Worm (Caenorhabditis elegans): Measurements from ENCODE around the gene athp-3.
A peak's percentile ranks its signal among the peaks of the same experiment; 100 is the strongest.

Gene athp-3

ce11 chrIV:17088849-17089248, 40.7 kb upstream of the athp-3 start, which contains the start of gene Y116A8C.43 (continued):
- TF ChIP-seq rpc-1 (optimal IDR thresholded peaks at IDR 0.05) (no peak), rpc-1 (tag; optimal IDR thresholded peaks at IDR 0.05) (no peak), athp-1 (tag; optimal IDR thresholded peaks at IDR 0.05) (peak; percentile 63), pha-4 (tag; optimal IDR thresholded peaks at IDR 0.05) (no peak), B0019.2 (GFP tag; conservative IDR thresholded peaks at IDR 0.05) (no peak), ceh-100 (GFP tag; IDR thresholded peaks at IDR 0.05) (peak; percentile 26), xnd-1 (tag; optimal IDR thresholded peaks at IDR 0.05) (no peak), F39B2.1 (GFP tag; IDR thresholded peaks at IDR 0.05) (no peak), ztf-25 (GFP tag; IDR thresholded peaks at IDR 0.05) (0 out of 2 replicates have a peak, but pooled peaks have one; percentile 10), F10E7.11 (tag; optimal IDR thresholded peaks at IDR 0.05) (peak; percentile 5), lsy-27 (tag; optimal IDR thresholded peaks at IDR 0.05; ENCODE audit: borderline replicate concordance, insufficient read depth) (no peak), ztf-18 (tag; optimal IDR thresholded peaks at IDR 0.05) (peak; percentile 26), cebp-1 (GFP tag; IDR thresholded peaks at IDR 0.05) (no peak), cebp-1 (tag; optimal IDR thresholded peaks at IDR 0.05) (peak; percentile 12), F52B5.7 (tag; optimal IDR thresholded peaks at IDR 0.05) (peak; percentile 39), nfyb-1 (GFP tag; IDR thresholded peaks at IDR 0.05) (0 out of 2 replicates have a peak, but pooled peaks have one; percentile 29), Y56A3A.18 (GFP tag; IDR thresholded peaks at IDR 0.05) (0 out of 2 replicates have a peak, but pooled peaks have one; percentile 53), hmg-20 (GFP tag; IDR thresholded peaks at IDR 0.05) (no peak), Y79H2A.3 (GFP tag; conservative IDR thresholded peaks at IDR 0.05) (no peak), hlh-26 (GFP tag; conservative IDR thresholded peaks at IDR 0.05) (0 out of 2 replicates have a peak, but pooled peaks have one; percentile 29), F22D6.2 (tag; optimal IDR thresholded peaks at IDR 0.05) (no peak), attf-5 (GFP tag; optimal IDR thresholded peaks at IDR 0.05) (peak; percentile 18)

ce11 chrIV:17087384-17088099, 39.4 kb upstream of the athp-3 start, which contains the start of the genes snx-13 and snr-1:
Gene snx-13 (minus strand): TSS chrIV:17087438.
Gene snr-1 (plus strand): TSS chrIV:17088049.
- TF ChIP-seq ztf-28 (GFP tag; IDR thresholded peaks at IDR 0.05) (peak; percentile 91; the same call in 1 of the 2 replicates), mes-4 (tag; optimal IDR thresholded peaks at IDR 0.05) (no peak), egl-44 (GFP tag; IDR thresholded peaks at IDR 0.05) (no peak), Y67H2A.10 (GFP tag; conservative IDR thresholded peaks at IDR 0.05) (no peak), pha-4 (tag; optimal IDR thresholded peaks at IDR 0.05) (no peak), ztf-22 (GFP tag; optimal IDR thresholded peaks at IDR 0.05) (no peak), let-607 (tag; optimal IDR thresholded peaks at IDR 0.05) (peak in 1 of 2 experiments; percentile 59), attf-6 (GFP tag; IDR thresholded peaks at IDR 0.05) (peak; percentile 88), aptf-2 (GFP tag; conservative IDR thresholded peaks at IDR 0.05) (peak; percentile 80), zim-3 (tag; optimal IDR thresholded peaks at IDR 0.05) (no peak), hlh-12 (tag; optimal IDR thresholded peaks at IDR 0.05) (no peak), attf-3 (GFP tag; conservative IDR thresholded peaks at IDR 0.05) (no peak; the same call in 1 of the 2 replicates), nhr-120 (GFP tag; IDR thresholded peaks at IDR 0.05) (no peak), rec-8 (tag; optimal IDR thresholded peaks at IDR 0.05) (peak; percentile 33 to 37), lin-40 (tag; optimal IDR thresholded peaks at IDR 0.05) (peak; percentile 71), lin-35 (GFP tag; optimal IDR thresholded peaks at IDR 0.05) (peak in 1 of 3 experiments; percentile 64), snpc-1.3 (tag; optimal IDR thresholded peaks at IDR 0.05; ENCODE audit: insufficient read depth) (peak; percentile 22), mxl-1 (tag; optimal IDR thresholded peaks at IDR 0.05) (peak; percentile 27), B0019.2 (GFP tag; conservative IDR thresholded peaks at IDR 0.05) (0 out of 2 replicates have a peak, but pooled peaks have one; percentile 12), ztf-25 (GFP tag; IDR thresholded peaks at IDR 0.05) (no peak), somi-1 (GFP tag; optimal IDR thresholded peaks at IDR 0.05) (peak; percentile 24), nhr-80 (tag; optimal IDR thresholded peaks at IDR 0.05) (peak; percentile 13), B0035.1 (tag; optimal IDR thresholded peaks at IDR 0.05) (no peak), F57C9.4 (tag; optimal IDR thresholded peaks at IDR 0.05) (no peak), dpl-1 (GFP tag; optimal IDR thresholded peaks at IDR 0.05) (no peak), sdz-38 (tag; optimal IDR thresholded peaks at IDR 0.05) (no peak), unc-62 (GFP tag; optimal IDR thresholded peaks at IDR 0.05) (no peak), attf-5 (GFP tag; optimal IDR thresholded peaks at IDR 0.05) (peak; percentile 96)
